Worm (Caenorhabditis elegans) whole organism, young adult: ENCODE results near the gene srz-5.

Experiments
- B0019.2 ChIP-seq: fragments of 200-800 bp; sonication (Bioruptor generic); conservative IDR thresholded peaks from 2 replicates; pipeline ENCODE4 v1.3.6; 2022; ENCODE audit warnings: missing genetic modification reagents, missing genetic modification characterization, missing compliant biosample characterization
- B0261.1 ChIP-seq: sonication (generic microtip); optimal IDR thresholded peaks from 2 replicates; lab custom pipeline; 2016; ENCODE audit warnings: mild to moderate bottlenecking, missing genetic modification characterization, moderate library complexity, missing compliant biosample characterization
- D2030.7 ChIP-seq: fragments of 200-800 bp; sonication (Bioruptor generic); IDR thresholded peaks from 2 replicates; pipeline ENCODE4 v1.3.6; 2022; ENCODE audit warnings: missing genetic modification reagents, missing genetic modification characterization, missing compliant biosample characterization
- F10E7.11 ChIP-seq: sonication (generic microtip); optimal IDR thresholded peaks from 2 replicates; lab custom pipeline; 2017; ENCODE audit warnings: mild to moderate bottlenecking, missing genetic modification characterization, moderate library complexity, missing compliant biosample characterization
- F49E8.2 ChIP-seq: sonication (generic microtip); optimal IDR thresholded peaks from 3 replicates; lab custom pipeline; 2017; ENCODE audit warnings: missing genetic modification characterization, mild to moderate bottlenecking, missing compliant biosample characterization, antibody characterized with exemption, moderate library complexity; ENCODE audit not compliant: insufficient read depth
- F57A8.1 ChIP-seq: fragments of 200-800 bp; sonication (Bioruptor generic); optimal IDR thresholded peaks from 2 replicates; lab custom pipeline; 2018; ENCODE audit warnings: mild to moderate bottlenecking, missing genetic modification characterization, moderate library complexity, missing compliant biosample characterization
- K12H6.12 ChIP-seq: fragments of 200-800 bp; sonication (Bioruptor generic); optimal IDR thresholded peaks from 2 replicates; lab custom pipeline; 2018; ENCODE audit warnings: mild to moderate bottlenecking, missing genetic modification characterization, missing compliant biosample characterization
- Y56A3A.18 ChIP-seq: fragments of 200-800 bp; sonication (Bioruptor generic); IDR thresholded peaks from 2 replicates; pipeline ENCODE4 v1.3.6; 2022; ENCODE audit warnings: missing genetic modification reagents, missing genetic modification characterization, missing compliant biosample characterization
- ZK185.1 ChIP-seq: sonication (generic microtip); optimal IDR thresholded peaks from 2 replicates; lab custom pipeline; 2016; ENCODE audit warnings: mild to moderate bottlenecking, missing genetic modification characterization, missing compliant biosample characterization; ENCODE audit not compliant: poor library complexity, severe bottlenecking
- akir-1 ChIP-seq: fragments of 200-800 bp; sonication (Bioruptor generic); optimal IDR thresholded peaks from 2 replicates; lab custom pipeline; 2018; ENCODE audit warnings: mild to moderate bottlenecking, missing genetic modification characterization, moderate library complexity, missing compliant biosample characterization
- ama-1 ChIP-seq, 3 experiments: fragments of 150-350 bp in 1 of 3; sonication (generic microtip) in 2 of 3; optimal IDR thresholded peaks; 2 replicates each; lab custom pipeline; 2014 to 2018; ENCODE audit warnings: missing biosample characterization in 2 of 3, missing genetic modification characterization in 2 of 3, missing genetic modification reagents in 2 of 3
- aptf-2 ChIP-seq: fragments of 200-800 bp; sonication (Bioruptor generic); conservative IDR thresholded peaks from 2 replicates; pipeline ENCODE4 v1.3.6; 2022; ENCODE audit warnings: missing genetic modification reagents, missing genetic modification characterization, missing compliant biosample characterization
- atf-7 ChIP-seq: sonication (generic microtip); optimal IDR thresholded peaks from 2 replicates; lab custom pipeline; 2017; ENCODE audit warnings: mild to moderate bottlenecking, missing genetic modification characterization, missing compliant biosample characterization
- ccch-3 ChIP-seq: fragments of 200-800 bp; sonication (Bioruptor generic); optimal IDR thresholded peaks from 2 replicates; lab custom pipeline; 2018; ENCODE audit warnings: mild to moderate bottlenecking, missing genetic modification characterization, missing compliant biosample characterization
- cebp-2 ChIP-seq: fragments of 200-800 bp; sonication (Bioruptor generic); IDR thresholded peaks from 2 replicates; pipeline ENCODE4 v1.3.6; 2022; ENCODE audit warnings: missing genetic modification characterization, missing compliant biosample characterization
- ceh-100 ChIP-seq: fragments of 200-800 bp; sonication (Bioruptor generic); IDR thresholded peaks from 2 replicates; pipeline ENCODE4 v1.3.6; 2022; ENCODE audit warnings: missing genetic modification reagents, missing genetic modification characterization, missing compliant biosample characterization
- ceh-58 ChIP-seq: fragments of 200-800 bp; sonication (Bioruptor generic); IDR thresholded peaks from 2 replicates; pipeline ENCODE4 v1.3.6; 2022; ENCODE audit warnings: missing genetic modification characterization, missing compliant biosample characterization
- dox-1 ChIP-seq: fragments of 200-800 bp; sonication (Bioruptor generic); IDR thresholded peaks from 2 replicates; pipeline ENCODE4 v1.3.6; 2022; ENCODE audit warnings: missing genetic modification reagents, missing genetic modification characterization, missing compliant biosample characterization
- dpl-1 ChIP-seq: fragments of 150-350 bp; optimal IDR thresholded peaks from 2 replicates; lab custom pipeline; 2014; ENCODE audit warnings: missing biosample characterization, missing genetic modification reagents, missing genetic modification characterization
- efl-1 ChIP-seq: fragments of 150-350 bp; optimal IDR thresholded peaks from 2 replicates; lab custom pipeline; 2014; ENCODE audit warnings: missing biosample characterization, missing genetic modification reagents, missing genetic modification characterization
- egl-18 ChIP-seq: fragments of 200-800 bp; sonication (Bioruptor generic); IDR thresholded peaks from 2 replicates; pipeline ENCODE4 v1.3.6; 2022; ENCODE audit warnings: missing genetic modification reagents, missing genetic modification characterization, missing compliant biosample characterization
- gei-17 ChIP-seq: fragments of 200-800 bp; sonication (Bioruptor generic); optimal IDR thresholded peaks from 2 replicates; lab custom pipeline; 2018; ENCODE audit warnings: mild to moderate bottlenecking, missing genetic modification characterization, missing compliant biosample characterization
- hrde-1 ChIP-seq: sonication (generic microtip); optimal IDR thresholded peaks from 2 replicates; lab custom pipeline; 2016; ENCODE audit warnings: missing genetic modification characterization, mild to moderate bottlenecking, missing compliant biosample characterization, moderate library complexity, missing genotype, missing genetic modification reagents, borderline replicate concordance
- lin-35 ChIP-seq, 3 experiments: fragments of 150-350 bp in 2 of 3; sonication (generic microtip) in 1 of 3; optimal IDR thresholded peaks; 2 replicates each; lab custom pipeline; 2014 to 2018; ENCODE audit warnings: missing biosample characterization in 3 of 3, missing genetic modification characterization in 3 of 3, missing genetic modification reagents in 3 of 3
- lsl-1 ChIP-seq: fragments of 200-800 bp; sonication (Bioruptor generic); optimal IDR thresholded peaks from 2 replicates; lab custom pipeline; 2018; ENCODE audit warnings: mild to moderate bottlenecking, missing genetic modification characterization, moderate library complexity, missing compliant biosample characterization
- lsy-27 ChIP-seq: sonication (generic microtip); optimal IDR thresholded peaks from 2 replicates; lab custom pipeline; 2017; ENCODE audit warnings: missing genetic modification characterization, mild to moderate bottlenecking, missing compliant biosample characterization, antibody characterized with exemption, missing genotype, borderline replicate concordance; ENCODE audit not compliant: insufficient read depth
- madf-6 ChIP-seq: fragments of 200-800 bp; sonication (Bioruptor generic); IDR thresholded peaks from 2 replicates; pipeline ENCODE4 v1.3.6; 2022; ENCODE audit warnings: missing genetic modification reagents, missing genetic modification characterization, missing compliant biosample characterization
- madf-8 ChIP-seq: fragments of 200-800 bp; sonication (Bioruptor generic); conservative IDR thresholded peaks from 2 replicates; pipeline ENCODE4 v1.3.6; 2022; ENCODE audit warnings: missing genetic modification reagents, missing genetic modification characterization, missing compliant biosample characterization
- mes-4 ChIP-seq: sonication (generic microtip); optimal IDR thresholded peaks from 2 replicates; lab custom pipeline; 2016; ENCODE audit warnings: missing genotype, missing genetic modification characterization, missing compliant biosample characterization
- mxl-1 ChIP-seq: sonication (generic microtip); optimal IDR thresholded peaks from 2 replicates; lab custom pipeline; 2016; ENCODE audit warnings: missing genetic modification characterization, missing compliant biosample characterization
- nfya-2 ChIP-seq: fragments of 200-800 bp; sonication (Bioruptor generic); IDR thresholded peaks from 2 replicates; pipeline ENCODE4 v1.3.6; 2022; ENCODE audit warnings: missing genetic modification reagents, missing genetic modification characterization, missing compliant biosample characterization
- nfyb-1 ChIP-seq: fragments of 200-800 bp; sonication (Bioruptor generic); IDR thresholded peaks from 2 replicates; pipeline ENCODE4 v1.3.6; 2022; ENCODE audit warnings: missing genetic modification reagents, missing genetic modification characterization, missing compliant biosample characterization
- nhr-90 ChIP-seq: sonication (generic microtip); optimal IDR thresholded peaks from 2 replicates; lab custom pipeline; 2016; ENCODE audit warnings: missing genotype, mild to moderate bottlenecking, missing genetic modification characterization, missing compliant biosample characterization
- rcor-1 ChIP-seq: fragments of 200-800 bp; sonication (Bioruptor generic); IDR thresholded peaks from 2 replicates; pipeline ENCODE4 v1.3.6; 2022; ENCODE audit warnings: missing genetic modification reagents, missing genetic modification characterization, missing compliant biosample characterization
- repo-1 ChIP-seq: sonication (generic microtip); optimal IDR thresholded peaks from 2 replicates; lab custom pipeline; 2017; ENCODE audit warnings: mild to moderate bottlenecking, missing genetic modification characterization, missing compliant biosample characterization
- rpc-1 ChIP-seq, 2 experiments: fragments of 150-350 bp in 1 of 2; sonication (generic microtip) in 1 of 2; optimal IDR thresholded peaks; 2 replicates each; lab custom pipeline; 2014 to 2018; ENCODE audit warnings: missing biosample characterization in 1 of 2, missing genetic modification characterization in 1 of 2, missing genetic modification reagents in 1 of 2, missing genotype in 1 of 2
- sea-2 ChIP-seq: fragments of 200-800 bp; sonication (Bioruptor generic); IDR thresholded peaks from 2 replicates; pipeline ENCODE4 v1.3.6; 2022; ENCODE audit warnings: missing genetic modification characterization, missing compliant biosample characterization
- snpc-1.3 ChIP-seq: sonication (generic microtip); optimal IDR thresholded peaks from 2 replicates; lab custom pipeline; 2017; ENCODE audit warnings: missing genetic modification characterization, mild to moderate bottlenecking, missing compliant biosample characterization, antibody characterized with exemption, moderate library complexity, missing genotype, missing genetic modification reagents; ENCODE audit not compliant: insufficient read depth
- snpc-4 ChIP-seq, 5 experiments: fragments of 150-350 bp in 1 of 5; sonication (generic microtip) in 4 of 5; optimal IDR thresholded peaks; 2 replicates each; lab custom pipeline; 2014 to 2018; ENCODE audit warnings: missing genetic modification characterization in 5 of 5, missing biosample characterization in 3 of 5, antibody characterized with exemption in 2 of 5, mild to moderate bottlenecking in 2 of 5, missing compliant biosample characterization in 2 of 5, missing genotype in 2 of 5, moderate library complexity in 2 of 5, missing genetic modification reagents in 1 of 5
- sptf-2 ChIP-seq: fragments of 200-800 bp; sonication (Bioruptor generic); optimal IDR thresholded peaks from 2 replicates; lab custom pipeline; 2018; ENCODE audit warnings: mild to moderate bottlenecking, missing genetic modification characterization, missing compliant biosample characterization
- unc-62 ChIP-seq: fragments of 150-350 bp; optimal IDR thresholded peaks from 2 replicates; lab custom pipeline; 2014; ENCODE audit warnings: missing biosample characterization, missing genetic modification reagents, missing genetic modification characterization
- xnd-1 ChIP-seq: sonication (generic microtip); optimal IDR thresholded peaks from 2 replicates; lab custom pipeline; 2016; ENCODE audit warnings: missing genotype, missing genetic modification reagents, missing genetic modification characterization, missing compliant biosample characterization
- zim-3 ChIP-seq: sonication (generic microtip); optimal IDR thresholded peaks from 2 replicates; lab custom pipeline; 2017; ENCODE audit warnings: mild to moderate bottlenecking, missing genetic modification characterization, moderate library complexity, missing compliant biosample characterization
- ztf-18 ChIP-seq: sonication (generic microtip); optimal IDR thresholded peaks from 2 replicates; lab custom pipeline; 2016; ENCODE audit warnings: missing genotype, mild to moderate bottlenecking, missing genetic modification characterization, missing compliant biosample characterization
- ztf-25 ChIP-seq: fragments of 200-800 bp; sonication (Bioruptor generic); IDR thresholded peaks from 2 replicates; pipeline ENCODE4 v1.3.6; 2022; ENCODE audit warnings: missing genetic modification reagents, missing genetic modification characterization, missing compliant biosample characterization

Gene srz-5

ce11 chrII:3502520-3503323 is 11.8 kb downstream of the srz-5 start, which contains the start of the genes col-71 and Y49F6B.2 (continued):
- TF ChIP-seq B0261.1 (no peak), hrde-1 (tag; lab: Kevin White, UChicago) (no peak), cebp-2 (GFP tag; lab: Robert Waterston, UW) (no peak), F49E8.2 (tag; lab: Kevin White, UChicago) (no peak), ZK185.1 (tag; lab: Kevin White, UChicago) (no peak), snpc-1.3 (tag; lab: Kevin White, UChicago) (no peak), ceh-58 (no peak), xnd-1 (tag; lab: Kevin White, UChicago) (no peak), lsy-27 (tag; lab: Kevin White, UChicago) (no peak), F57A8.1 (GFP tag; lab: Kevin White, UChicago) (no peak), egl-18 (GFP tag; lab: Robert Waterston, UW) (no peak), lin-35 (GFP tag; optimal IDR thresholded peaks at IDR 0.05; lab: Kevin White, UChicago) (peak in 2 of 3 experiments; percentile 21 to 67), ama-1 (optimal IDR thresholded peaks at IDR 0.05; lab: Kevin White, UChicago) (no peak), ama-1 (GFP tag; optimal IDR thresholded peaks at IDR 0.05; lab: Kevin White, UChicago) (no peak), dox-1 (GFP tag; lab: Robert Waterston, UW) (peak; percentile 92), atf-7 (tag; lab: Kevin White, UChicago) (no peak), repo-1 (tag; lab: Kevin White, UChicago) (no peak), mxl-1 (tag; lab: Kevin White, UChicago) (no peak), efl-1 (GFP tag; lab: Kevin White, UChicago) (peak; percentile 27), K12H6.12 (tag; lab: Kevin White, UChicago) (peak; percentile 44), D2030.7 (GFP tag; lab: Robert Waterston, UW) (peak; percentile 46), zim-3 (tag; lab: Kevin White, UChicago) (no peak), gei-17 (no peak), nfya-2 (GFP tag; lab: Robert Waterston, UW) (no peak), Y56A3A.18 (GFP tag; lab: Robert Waterston, UW) (no peak), ccch-3 (GFP tag; lab: Kevin White, UChicago) (no peak), sea-2 (GFP tag; lab: Robert Waterston, UW) (no peak), madf-8 (GFP tag; lab: Robert Waterston, UW) (peak; percentile 28; the same call in 1 of the 2 replicates), madf-6 (GFP tag; lab: Robert Waterston, UW) (peak; percentile 63), akir-1 (no peak), ztf-25 (GFP tag; lab: Robert Waterston, UW) (0 out of 2 replicates have a peak, but pooled peaks have one; percentile 70), aptf-2 (GFP tag; lab: Robert Waterston, UW) (0 out of 2 replicates have a peak, but pooled peaks have one; percentile 22), rpc-1 (optimal IDR thresholded peaks at IDR 0.05; lab: Kevin White, UChicago) (no peak), rpc-1 (tag; optimal IDR thresholded peaks at IDR 0.05; lab: Kevin White, UChicago) (no peak), unc-62 (GFP tag; lab: Kevin White, UChicago) (no peak), mes-4 (tag; lab: Kevin White, UChicago) (no peak), ztf-18 (no peak), lsl-1 (GFP tag; lab: Kevin White, UChicago) (peak; percentile 46), nfyb-1 (GFP tag; lab: Robert Waterston, UW) (no peak), ceh-100 (peak; percentile 39), rcor-1 (GFP tag; lab: Robert Waterston, UW) (peak; percentile 67), sptf-2 (no peak), snpc-4 (GFP tag; optimal IDR thresholded peaks at IDR 0.05; lab: Kevin White, UChicago) (no peak), snpc-4 (tag; optimal IDR thresholded peaks at IDR 0.05; lab: Kevin White, UChicago) (peak in 2 of 4 experiments; percentile 19 to 34), nhr-90 (tag; lab: Kevin White, UChicago) (no peak), F10E7.11 (tag; lab: Kevin White, UChicago) (no peak), B0019.2 (no peak), dpl-1 (no peak)
